Fruit fly (Drosophila melanogaster): Measurements from ENCODE around the gene CG17991.

The CG17991 gene

dm6 chr3R:27217465-27218059 lies 23.5 kb upstream of the CG17991 start (continued):
- TF ChIP-seq pan (optimal IDR thresholded peaks at IDR 0.05): no peak
- peak in 1 of 2 experiments; percentile 41 for TF ChIP-seq pan (GFP tag; optimal IDR thresholded peaks at IDR 0.05 in 1 of 2, IDR thresholded peaks at IDR 0.05 in 1 of 2)
- no peak for TF ChIP-seq Rfx (GFP tag; IDR thresholded peaks at IDR 0.05)
- peak; percentile 30 for TF ChIP-seq Deaf1 (tag; optimal IDR thresholded peaks at IDR 0.05)
- TF ChIP-seq lbe (GFP tag; optimal IDR thresholded peaks at IDR 0.05): peak; percentile 41
- 0 out of 2 replicates have a peak, but pooled peaks have one; percentile 7 for TF ChIP-seq CG6689 (GFP tag; IDR thresholded peaks at IDR 0.05)
- TF ChIP-seq dmrt11E (tag; optimal IDR thresholded peaks at IDR 0.05): peak; percentile 28
- peak; percentile 45 to 54 for TF ChIP-seq bsh (GFP tag; optimal IDR thresholded peaks at IDR 0.05)
- no peak for TF ChIP-seq CG11456 (GFP tag; IDR thresholded peaks at IDR 0.05)
- TF ChIP-seq CG18011 (GFP tag; optimal IDR thresholded peaks at IDR 0.05): no peak
- TF ChIP-seq CG33557 (GFP tag; optimal IDR thresholded peaks at IDR 0.05): no peak
- TF ChIP-seq mld (GFP tag; IDR thresholded peaks at IDR 0.05; ENCODE audit: partially characterized antibody): no peak
- no peak for TF ChIP-seq CG9817 (tag; optimal IDR thresholded peaks at IDR 0.05)
- peak; percentile 24 for TF ChIP-seq CG15601 (tag; optimal IDR thresholded peaks at IDR 0.05)
- TF ChIP-seq en (GFP tag; optimal IDR thresholded peaks at IDR 0.05): no peak
- TF ChIP-seq unc-4 (GFP tag; IDR thresholded peaks at IDR 0.05; ENCODE audit: partially characterized antibody): no peak
- TF ChIP-seq phol (tag; optimal IDR thresholded peaks at IDR 0.05): peak; percentile 26
- TF ChIP-seq E2f1 (GFP tag; IDR thresholded peaks at IDR 0.05): no peak
- 0 out of 3 replicates have a peak, but pooled peaks have one; percentile 30 for TF ChIP-seq CG17361 (GFP tag; IDR thresholded peaks at IDR 0.05)
- TF ChIP-seq CG31441 (GFP tag; IDR thresholded peaks at IDR 0.05): 0 out of 2 replicates have a peak, but pooled peaks have one; percentile 35
- no peak for TF ChIP-seq CG30431 (GFP tag; optimal IDR thresholded peaks at IDR 0.05)
- TF ChIP-seq jigr1 (GFP tag; IDR thresholded peaks at IDR 0.05): no peak
- TF ChIP-seq Usf (GFP tag; optimal IDR thresholded peaks at IDR 0.05): no peak
- TF ChIP-seq CG14710 (tag; optimal IDR thresholded peaks at IDR 0.05): peak; percentile 17
- peak; percentile 41 for TF ChIP-seq CG5180 (GFP tag; optimal IDR thresholded peaks at IDR 0.05)

- TF ChIP-seq sens (GFP tag): peak; percentile 57
- TF ChIP-seq BEAF-32 (GFP tag; optimal IDR thresholded peaks at IDR 0.05): peak; percentile 3
- TF ChIP-seq bcd (GFP tag; optimal IDR thresholded peaks at IDR 0.05): no peak
- TF ChIP-seq hkb (optimal IDR thresholded peaks at IDR 0.05): no peak
- TF ChIP-seq hkb (GFP tag; IDR thresholded peaks at IDR 0.05): no peak
- TF ChIP-seq Dbx (GFP tag; IDR thresholded peaks at IDR 0.05): no peak
- TF ChIP-seq tin (GFP tag; optimal IDR thresholded peaks at IDR 0.05): no peak
- TF ChIP-seq Lpt (GFP tag; optimal IDR thresholded peaks at IDR 0.05): no peak
- no peak for TF ChIP-seq CG17829 (tag; optimal IDR thresholded peaks at IDR 0.05)
- TF ChIP-seq fd64A (GFP tag; optimal IDR thresholded peaks at IDR 0.05): no peak
- no peak for TF ChIP-seq D19A (tag; optimal IDR thresholded peaks at IDR 0.05)
- no peak for TF ChIP-seq lbe (GFP tag; optimal IDR thresholded peaks at IDR 0.05)
- no peak for TF ChIP-seq Hand (GFP tag; optimal IDR thresholded peaks at IDR 0.05)
- TF ChIP-seq Ets65A (GFP tag): no peak
- no peak for TF ChIP-seq lmd (GFP tag; IDR thresholded peaks at IDR 0.05)
- no peak for TF ChIP-seq CG4707 (GFP tag; optimal IDR thresholded peaks at IDR 0.05)
- no peak for TF ChIP-seq Six4 (GFP tag; optimal IDR thresholded peaks at IDR 0.05)
Observed at dm6 chr3R:27218288-27218687, 22.8 kb upstream of the CG17991 start.
